Worm (Caenorhabditis elegans) whole organism, late embryonic: Measurements from ENCODE around the gene F58E2.4.

Experiments used
- F13H6.1 ChIP-seq: sonication (generic microtip); optimal IDR thresholded peaks from 2 replicates; lab custom pipeline; 2016; ENCODE audit warnings: missing genetic modification characterization, missing compliant biosample characterization
- K02D7.2 ChIP-seq: sonication (generic microtip); optimal IDR thresholded peaks from 2 replicates; lab custom pipeline; 2017; ENCODE audit warnings: mild to moderate bottlenecking, missing genetic modification characterization, missing compliant biosample characterization
- T23F11.4 ChIP-seq: fragments of 200-800 bp; sonication (Bioruptor generic); optimal IDR thresholded peaks from 2 replicates; lab custom pipeline; 2018; ENCODE audit warnings: mild to moderate bottlenecking, missing genetic modification characterization, missing compliant biosample characterization
- ahr-1 ChIP-seq: sonication (generic microtip); optimal IDR thresholded peaks from 2 replicates; lab custom pipeline; 2016; ENCODE audit warnings: missing genetic modification characterization, missing compliant biosample characterization
- ama-1 ChIP-seq: fragments of 150-350 bp; optimal IDR thresholded peaks from 2 replicates; lab custom pipeline; 2014
- ceh-14 ChIP-seq: sonication (generic microtip); optimal IDR thresholded peaks from 2 replicates; lab custom pipeline; 2016; ENCODE audit warnings: missing genotype, missing genetic modification characterization, missing compliant biosample characterization
- ceh-22 ChIP-seq: sonication (generic microtip); optimal IDR thresholded peaks from 2 replicates; lab custom pipeline; 2017; ENCODE audit warnings: missing biosample characterization, missing genetic modification characterization
- ceh-30 ChIP-seq: fragments of 150-350 bp; optimal IDR thresholded peaks from 2 replicates; lab custom pipeline; 2014; ENCODE audit warnings: missing biosample characterization, missing genetic modification characterization
- ceh-34 ChIP-seq: sonication (generic microtip); optimal IDR thresholded peaks from 2 replicates; lab custom pipeline; 2016; ENCODE audit warnings: mild to moderate bottlenecking, missing genetic modification characterization, missing compliant biosample characterization
- ceh-45 ChIP-seq: fragments of 200-800 bp; sonication (Bioruptor generic); IDR thresholded peaks from 2 replicates; pipeline ENCODE4 v1.3.6; 2022; ENCODE audit warnings: missing genetic modification reagents, missing genetic modification characterization, missing compliant biosample characterization
- ceh-48 ChIP-seq: sonication (generic microtip); optimal IDR thresholded peaks from 2 replicates; lab custom pipeline; 2016; ENCODE audit warnings: missing genetic modification characterization, inconsistent platforms, missing compliant biosample characterization
- ceh-9 ChIP-seq: sonication (generic microtip); optimal IDR thresholded peaks from 2 replicates; lab custom pipeline; 2016; ENCODE audit warnings: mild to moderate bottlenecking, missing genetic modification characterization, inconsistent platforms, missing compliant biosample characterization
- che-1 ChIP-seq: sonication (generic microtip); optimal IDR thresholded peaks from 2 replicates; lab custom pipeline; 2016; ENCODE audit warnings: mild to moderate bottlenecking, missing genetic modification characterization, missing compliant biosample characterization
- dmd-4 ChIP-seq: sonication (generic microtip); optimal IDR thresholded peaks from 2 replicates; lab custom pipeline; 2016; ENCODE audit warnings: borderline replicate concordance, missing genetic modification characterization, missing compliant biosample characterization
- elt-4 ChIP-seq: sonication (generic microtip); optimal IDR thresholded peaks from 2 replicates; lab custom pipeline; 2016; ENCODE audit warnings: missing genetic modification characterization, missing compliant biosample characterization
- eyg-1 ChIP-seq: sonication (generic microtip); optimal IDR thresholded peaks from 2 replicates; lab custom pipeline; 2016; ENCODE audit warnings: missing genotype, missing genetic modification characterization, missing compliant biosample characterization
- fax-1 ChIP-seq: sonication (generic microtip); optimal IDR thresholded peaks from 2 replicates; lab custom pipeline; 2016; ENCODE audit warnings: missing genotype, missing genetic modification characterization, missing compliant biosample characterization
- fkh-10 ChIP-seq: fragments of 150-350 bp; optimal IDR thresholded peaks from 2 replicates; lab custom pipeline; 2014; ENCODE audit warnings: missing biosample characterization, missing genetic modification reagents, missing genetic modification characterization
- fkh-6 ChIP-seq: sonication (generic microtip); optimal IDR thresholded peaks from 2 replicates; lab custom pipeline; 2016; ENCODE audit warnings: missing genetic modification characterization, missing compliant biosample characterization
- gmeb-2 ChIP-seq: sonication (generic microtip); optimal IDR thresholded peaks from 2 replicates; lab custom pipeline; 2016; ENCODE audit warnings: missing genetic modification characterization, inconsistent platforms, missing compliant biosample characterization
- hlh-30 ChIP-seq: sonication (generic microtip); optimal IDR thresholded peaks from 2 replicates; lab custom pipeline; 2017; ENCODE audit warnings: antibody characterized with exemption, missing genetic modification characterization, missing compliant biosample characterization; ENCODE audit not compliant: insufficient read depth
- hlh-6 ChIP-seq: sonication (generic microtip); optimal IDR thresholded peaks from 2 replicates; lab custom pipeline; 2016; ENCODE audit warnings: missing genotype, missing genetic modification characterization, missing compliant biosample characterization
- hlh-8 ChIP-seq: sonication (generic microtip); optimal IDR thresholded peaks from 2 replicates; lab custom pipeline; 2016; ENCODE audit warnings: missing genotype, missing genetic modification characterization, missing compliant biosample characterization
- lim-6 ChIP-seq: sonication (generic microtip); optimal IDR thresholded peaks from 2 replicates; lab custom pipeline; 2016; ENCODE audit warnings: missing genetic modification characterization, missing compliant biosample characterization
- madf-2 ChIP-seq: sonication (generic microtip); optimal IDR thresholded peaks from 2 replicates; lab custom pipeline; 2017; ENCODE audit warnings: missing genetic modification characterization, missing compliant biosample characterization
- nhr-11 ChIP-seq: fragments of 150-350 bp; optimal IDR thresholded peaks from 2 replicates; lab custom pipeline; 2014; ENCODE audit warnings: missing biosample characterization, missing genetic modification characterization
- npax-4 ChIP-seq: sonication (generic microtip); optimal IDR thresholded peaks from 2 replicates; lab custom pipeline; 2016; ENCODE audit warnings: missing genetic modification characterization, missing compliant biosample characterization
- pag-3 ChIP-seq: sonication (generic microtip); optimal IDR thresholded peaks from 2 replicates; lab custom pipeline; 2016; ENCODE audit warnings: missing compliant biosample characterization, missing genetic modification characterization, borderline replicate concordance
- pat-9 ChIP-seq: fragments of 200-800 bp; sonication (Bioruptor generic); optimal IDR thresholded peaks from 2 replicates; lab custom pipeline; 2018; ENCODE audit warnings: mild to moderate bottlenecking, missing genetic modification characterization, moderate library complexity, missing compliant biosample characterization
- pax-1 ChIP-seq: fragments of 150-350 bp; optimal IDR thresholded peaks from 2 replicates; lab custom pipeline; 2014; ENCODE audit warnings: missing biosample characterization, missing genetic modification characterization
- pha-2 ChIP-seq: sonication (generic microtip); optimal IDR thresholded peaks from 2 replicates; lab custom pipeline; 2017; ENCODE audit warnings: mild to moderate bottlenecking, missing genetic modification characterization, missing compliant biosample characterization
- ref-2 ChIP-seq: sonication (generic microtip); optimal IDR thresholded peaks from 2 replicates; lab custom pipeline; 2016; ENCODE audit warnings: missing genetic modification characterization, missing compliant biosample characterization
- rnt-1 ChIP-seq: sonication (generic microtip); optimal IDR thresholded peaks from 2 replicates; lab custom pipeline; 2016; ENCODE audit warnings: missing genetic modification characterization, missing compliant biosample characterization
- sdc-2 ChIP-seq: sonication (generic microtip); optimal IDR thresholded peaks from 2 replicates; lab custom pipeline; 2016; ENCODE audit warnings: missing genotype, missing genetic modification characterization, missing compliant biosample characterization
- syd-9 ChIP-seq: sonication (generic microtip); optimal IDR thresholded peaks from 2 replicates; lab custom pipeline; 2016; ENCODE audit warnings: mild to moderate bottlenecking, missing genetic modification characterization, moderate library complexity, missing compliant biosample characterization
- tbx-2 ChIP-seq: sonication (generic microtip); optimal IDR thresholded peaks from 2 replicates; lab custom pipeline; 2016; ENCODE audit warnings: missing genetic modification characterization, missing compliant biosample characterization
- tbx-7 ChIP-seq: sonication (generic microtip); optimal IDR thresholded peaks from 2 replicates; lab custom pipeline; 2016; ENCODE audit warnings: missing genotype, missing genetic modification characterization, missing compliant biosample characterization
- unc-3 ChIP-seq, 2 experiments: fragments of 200-800 bp in 1 of 2; sonication (Bioruptor generic) in 1 of 2; sonication (generic microtip) in 1 of 2; conservative IDR thresholded peaks in 1 of 2; optimal IDR thresholded peaks in 1 of 2; 2 replicates each; pipeline versions ENCODE4 v1.3.6 to Lab custom; 2016 to 2022; ENCODE audit warnings: missing compliant biosample characterization in 2 of 2, missing genetic modification characterization in 2 of 2, missing genetic modification reagents in 1 of 2
- unc-42 ChIP-seq: sonication (generic microtip); optimal IDR thresholded peaks from 2 replicates; lab custom pipeline; 2016; ENCODE audit warnings: missing genotype, missing genetic modification characterization, missing compliant biosample characterization
- unc-55 ChIP-seq: sonication (generic microtip); optimal IDR thresholded peaks from 2 replicates; lab custom pipeline; 2017; ENCODE audit warnings: missing biosample characterization, missing genetic modification reagents, missing genetic modification characterization
- zip-5 ChIP-seq: sonication (generic microtip); optimal IDR thresholded peaks from 2 replicates; lab custom pipeline; 2016; ENCODE audit warnings: missing genetic modification characterization, missing compliant biosample characterization
- ztf-16 ChIP-seq: sonication (generic microtip); optimal IDR thresholded peaks from 2 replicates; lab custom pipeline; 2017; ENCODE audit warnings: missing genetic modification characterization, missing compliant biosample characterization

The F58E2.4 gene

DNA sequence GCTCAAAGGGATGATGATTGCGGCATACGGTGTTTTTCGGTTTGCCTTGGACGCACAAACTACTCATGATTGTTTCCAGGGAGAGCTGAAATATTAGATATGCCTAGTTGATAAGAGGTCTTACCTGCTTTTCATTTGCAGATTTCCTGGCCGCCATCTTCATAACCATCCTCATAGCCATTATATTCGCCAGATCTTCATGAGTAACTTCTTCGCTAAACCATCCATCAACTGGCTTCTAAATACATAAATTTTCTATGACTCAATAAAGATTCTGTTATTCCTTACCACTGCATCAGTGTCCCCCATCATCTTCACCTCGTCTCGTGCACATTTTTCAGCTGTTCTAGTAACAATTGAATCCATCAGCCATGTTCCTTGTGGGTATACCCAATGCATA lies 20.7 kb upstream of the F58E2.4 start:
- TF ChIP-seq che-1: no peak
- no peak for TF ChIP-seq sdc-2 (tag; lab: Kevin White, UChicago)
- no peak for TF ChIP-seq tbx-7 (tag; lab: Kevin White, UChicago)
- no peak for TF ChIP-seq fkh-6 (tag; lab: Kevin White, UChicago)
- no peak for TF ChIP-seq fkh-10 (GFP tag; lab: Kevin White, UChicago)
- no peak for TF ChIP-seq nhr-11 (tag; lab: Kevin White, UChicago)
- no peak for TF ChIP-seq ceh-9 (tag; lab: Kevin White, UChicago)
- no peak for TF ChIP-seq npax-4 (tag; lab: Kevin White, UChicago)
- TF ChIP-seq ama-1: no peak
- no peak for TF ChIP-seq ztf-16
- TF ChIP-seq madf-2 (tag; lab: Kevin White, UChicago): no peak
- no peak for TF ChIP-seq hlh-30
- TF ChIP-seq dmd-4: no peak
- no peak for TF ChIP-seq ahr-1
- TF ChIP-seq unc-3 (GFP tag; conservative IDR thresholded peaks at IDR 0.05; lab: Robert Waterston, UW): no peak
- TF ChIP-seq unc-3 (tag; optimal IDR thresholded peaks at IDR 0.05; lab: Kevin White, UChicago): no peak

ce11 chrIV:3444101-3444500 lies 19.1 kb upstream of the F58E2.4 start, which contains the start of gene F09D12.2:
F09D12.2 (minus strand) TSS chrIV:3444201.
- TF ChIP-seq tbx-7 (tag; lab: Kevin White, UChicago) (no peak), F13H6.1 (tag; lab: Kevin White, UChicago) (no peak), ceh-14 (tag; lab: Kevin White, UChicago) (no peak), madf-2 (tag; lab: Kevin White, UChicago) (no peak), ceh-22 (tag; lab: Kevin White, UChicago) (no peak), tbx-2 (tag; lab: Kevin White, UChicago) (no peak), hlh-6 (tag; lab: Kevin White, UChicago) (no peak), zip-5 (tag; lab: Kevin White, UChicago) (no peak), T23F11.4 (GFP tag; lab: Kevin White, UChicago) (no peak), ceh-34 (no peak), rnt-1 (no peak), pha-2 (no peak), K02D7.2 (tag; lab: Kevin White, UChicago) (no peak)

- no peak for TF ChIP-seq gmeb-2 (tag; lab: Kevin White, UChicago)
- TF ChIP-seq ahr-1: no peak
- TF ChIP-seq zip-5 (tag; lab: Kevin White, UChicago): no peak
- TF ChIP-seq syd-9 (tag; lab: Kevin White, UChicago): no peak
- no peak for TF ChIP-seq eyg-1 (tag; lab: Kevin White, UChicago)
- no peak for TF ChIP-seq unc-55
- no peak for TF ChIP-seq K02D7.2 (tag; lab: Kevin White, UChicago)
- no peak for TF ChIP-seq fax-1
- no peak for TF ChIP-seq ceh-45 (GFP tag; lab: Robert Waterston, UW)
- no peak for TF ChIP-seq lim-6
- no peak for TF ChIP-seq ref-2 (tag; lab: Kevin White, UChicago)
- no peak for TF ChIP-seq elt-4 (tag; lab: Kevin White, UChicago)
- TF ChIP-seq unc-42: no peak
- no peak for TF ChIP-seq pat-9 (tag; lab: Kevin White, UChicago)
- TF ChIP-seq tbx-2 (tag; lab: Kevin White, UChicago): no peak
Observed at ce11 chrIV:3444614-3445013, 18.6 kb upstream of the F58E2.4 start, which contains the start of gene F58E2.5. F58E2.5 (plus strand) TSS chrIV:3444914.

- no peak for TF ChIP-seq pag-3 (tag; lab: Kevin White, UChicago)
- no peak for TF ChIP-seq hlh-8 (tag; lab: Kevin White, UChicago)
- TF ChIP-seq ztf-16: no peak
- TF ChIP-seq ceh-30: no peak
- TF ChIP-seq syd-9 (tag; lab: Kevin White, UChicago): no peak
- TF ChIP-seq F13H6.1 (tag; lab: Kevin White, UChicago): no peak
- TF ChIP-seq ceh-48 (tag; lab: Kevin White, UChicago): no peak
- no peak for TF ChIP-seq pax-1 (tag; lab: Kevin White, UChicago)
- TF ChIP-seq unc-42: no peak
- no peak for TF ChIP-seq ceh-22 (tag; lab: Kevin White, UChicago)
- no peak for TF ChIP-seq hlh-6 (tag; lab: Kevin White, UChicago)
Observed at ce11 chrIV:3447350-3447749, 15.8 kb upstream of the F58E2.4 start.
